Fruit fly (Drosophila melanogaster): ENCODE data around the gene Tlk.

- no peak for TF ChIP-seq CG11617 (GFP tag; optimal IDR thresholded peaks at IDR 0.05)
- no peak for TF ChIP-seq cnc (optimal IDR thresholded peaks at IDR 0.05)
- TF ChIP-seq CG14711 (tag; optimal IDR thresholded peaks at IDR 0.05), result no peak
- no peak for TF ChIP-seq CG5204 (GFP tag; optimal IDR thresholded peaks at IDR 0.05)
- no peak for TF ChIP-seq kay (GFP tag; ENCODE audit: borderline replicate concordance)
These were observed 95.9 kb downstream of the Tlk start for dm6 chrX:3815663-3816062.
